Worm (Caenorhabditis elegans) whole organism, L1 larva: ENCODE data around the gene C30G7.5.

Experiments
- Y116A8C.19 ChIP-seq: sonication (generic microtip); optimal IDR thresholded peaks from 2 replicates; lab custom pipeline; 2016; ENCODE audit warnings: missing compliant biosample characterization, missing genetic modification characterization, borderline replicate concordance
- aha-1 ChIP-seq: fragments of 150-350 bp; optimal IDR thresholded peaks from 2 replicates; lab custom pipeline; 2014; ENCODE audit warnings: missing biosample characterization, missing genetic modification characterization
- ama-1 ChIP-seq: fragments of 150-350 bp; optimal IDR thresholded peaks from 2 replicates; lab custom pipeline; 2014
- blmp-1 ChIP-seq: fragments of 150-350 bp; optimal IDR thresholded peaks from 2 replicates; lab custom pipeline; 2014; ENCODE audit warnings: missing biosample characterization, missing genetic modification characterization
- ceh-82 ChIP-seq, 3 experiments: fragments of 150-350 bp in 1 of 3; sonication (generic microtip) in 2 of 3; optimal IDR thresholded peaks; 2 replicates each; lab custom pipeline; 2014 to 2017; ENCODE audit warnings: missing biosample characterization in 3 of 3, missing genetic modification characterization in 3 of 3
- ceh-90 ChIP-seq: sonication (generic microtip); optimal IDR thresholded peaks from 2 replicates; lab custom pipeline; 2016; ENCODE audit warnings: missing genetic modification characterization, missing compliant biosample characterization
- ces-1 ChIP-seq: fragments of 150-350 bp; optimal IDR thresholded peaks from 2 replicates; lab custom pipeline; 2014; ENCODE audit warnings: missing biosample characterization, missing genetic modification reagents, missing genetic modification characterization
- dsc-1 ChIP-seq: sonication (generic microtip); optimal IDR thresholded peaks from 2 replicates; lab custom pipeline; 2016; ENCODE audit warnings: mild to moderate bottlenecking, missing genetic modification characterization, missing compliant biosample characterization
- efl-1 ChIP-seq, 4 experiments: fragments of 150-350 bp; optimal IDR thresholded peaks in 3 of 4; peaks in 1 of 4; 1 replicate in 1 of 4; 2 replicates in 3 of 4; lab custom pipeline; 2014; ENCODE audit warnings: missing biosample characterization in 2 of 4, missing genetic modification characterization in 2 of 4, missing genetic modification reagents in 2 of 4
- elt-2 ChIP-seq: sonication (generic microtip); optimal IDR thresholded peaks from 2 replicates; lab custom pipeline; 2016; ENCODE audit warnings: missing genetic modification characterization, mild to moderate bottlenecking, inconsistent platforms, missing compliant biosample characterization, missing genetic modification reagents
- fkh-4 ChIP-seq: sonication (generic microtip); optimal IDR thresholded peaks from 2 replicates; lab custom pipeline; 2016; ENCODE audit warnings: missing compliant biosample characterization, missing genetic modification characterization, borderline replicate concordance
- fkh-8 ChIP-seq: sonication (generic microtip); optimal IDR thresholded peaks from 2 replicates; lab custom pipeline; 2016; ENCODE audit warnings: mild to moderate bottlenecking, missing genetic modification characterization, missing compliant biosample characterization
- hlh-17 ChIP-seq: fragments of 200-800 bp; sonication (Bioruptor generic); optimal IDR thresholded peaks from 2 replicates; lab custom pipeline; 2018; ENCODE audit warnings: missing genetic modification characterization, mild to moderate bottlenecking, missing compliant biosample characterization, moderate library complexity, borderline replicate concordance
- hlh-4 ChIP-seq: sonication (generic microtip); optimal IDR thresholded peaks from 2 replicates; lab custom pipeline; 2016; ENCODE audit warnings: mild to moderate bottlenecking, missing genetic modification characterization, missing compliant biosample characterization
- jun-1 ChIP-seq: fragments of 150-350 bp; optimal IDR thresholded peaks from 2 replicates; lab custom pipeline; 2014; ENCODE audit warnings: missing biosample characterization, missing genetic modification reagents, missing genetic modification characterization
- lin-13 ChIP-seq: fragments of 150-350 bp; optimal IDR thresholded peaks from 2 replicates; lab custom pipeline; 2014; ENCODE audit warnings: missing biosample characterization, missing genetic modification reagents, missing genetic modification characterization
- lin-35 ChIP-seq, 2 experiments: fragments of 150-350 bp; optimal IDR thresholded peaks; 2 replicates each; lab custom pipeline; 2014; ENCODE audit warnings: missing biosample characterization in 2 of 2, missing genetic modification characterization in 2 of 2, missing genetic modification reagents in 2 of 2
- mab-9 ChIP-seq: fragments of 200-800 bp; sonication (Bioruptor generic); IDR thresholded peaks from 2 replicates; pipeline ENCODE4 v1.3.6; 2022; ENCODE audit warnings: missing genetic modification reagents, missing genetic modification characterization, missing compliant biosample characterization
- mef-2 ChIP-seq: fragments of 150-350 bp; optimal IDR thresholded peaks from 2 replicates; lab custom pipeline; 2014; ENCODE audit warnings: missing biosample characterization, missing genetic modification characterization
- mep-1 ChIP-seq: fragments of 150-350 bp; optimal IDR thresholded peaks from 2 replicates; lab custom pipeline; 2014; ENCODE audit warnings: missing biosample characterization, missing genetic modification characterization
- nhr-11 ChIP-seq: fragments of 150-350 bp; optimal IDR thresholded peaks from 2 replicates; lab custom pipeline; 2014; ENCODE audit warnings: missing biosample characterization, missing genetic modification characterization
- nhr-12 ChIP-seq: sonication (generic microtip); optimal IDR thresholded peaks from 2 replicates; lab custom pipeline; 2017; ENCODE audit warnings: missing biosample characterization, missing genetic modification characterization
- nhr-71 ChIP-seq: sonication (generic microtip); optimal IDR thresholded peaks from 2 replicates; lab custom pipeline; 2016; ENCODE audit warnings: mild to moderate bottlenecking, missing genetic modification characterization, moderate library complexity, missing compliant biosample characterization
- nhr-90 ChIP-seq: sonication (generic microtip); optimal IDR thresholded peaks from 2 replicates; lab custom pipeline; 2016; ENCODE audit warnings: mild to moderate bottlenecking, missing genetic modification characterization, missing compliant biosample characterization; ENCODE audit not compliant: poor library complexity
- pax-3 ChIP-seq: fragments of 200-800 bp; sonication (Bioruptor generic); optimal IDR thresholded peaks from 2 replicates; lab custom pipeline; 2018; ENCODE audit warnings: mild to moderate bottlenecking, missing genetic modification characterization, moderate library complexity, missing compliant biosample characterization
- rnt-1 ChIP-seq: sonication (generic microtip); optimal IDR thresholded peaks from 2 replicates; lab custom pipeline; 2016; ENCODE audit warnings: mild to moderate bottlenecking, missing genetic modification characterization, moderate library complexity, missing compliant biosample characterization
- snu-23 ChIP-seq: sonication (generic microtip); optimal IDR thresholded peaks from 2 replicates; lab custom pipeline; 2016; ENCODE audit warnings: missing genetic modification characterization, missing compliant biosample characterization
- sptf-1 ChIP-seq: fragments of 150-350 bp; optimal IDR thresholded peaks from 2 replicates; lab custom pipeline; 2014; ENCODE audit warnings: missing biosample characterization, missing genetic modification characterization
- tbx-2 ChIP-seq: sonication (generic microtip); optimal IDR thresholded peaks from 2 replicates; lab custom pipeline; 2016; ENCODE audit warnings: missing genetic modification characterization, missing compliant biosample characterization
- unc-62 ChIP-seq: fragments of 150-350 bp; optimal IDR thresholded peaks from 2 replicates; lab custom pipeline; 2014; ENCODE audit warnings: missing biosample characterization, missing genetic modification reagents, missing genetic modification characterization
- xbp-1 ChIP-seq: sonication (generic microtip); optimal IDR thresholded peaks from 2 replicates; lab custom pipeline; 2016; ENCODE audit warnings: missing genetic modification characterization, missing compliant biosample characterization
- zag-1 ChIP-seq: fragments of 150-350 bp; optimal IDR thresholded peaks from 2 replicates; lab custom pipeline; 2014; ENCODE audit warnings: missing biosample characterization, missing genetic modification characterization
- ztf-4 ChIP-seq: fragments of 150-350 bp; optimal IDR thresholded peaks from 2 replicates; lab custom pipeline; 2014; ENCODE audit warnings: missing biosample characterization, missing genetic modification characterization

Gene C30G7.5

DNA sequence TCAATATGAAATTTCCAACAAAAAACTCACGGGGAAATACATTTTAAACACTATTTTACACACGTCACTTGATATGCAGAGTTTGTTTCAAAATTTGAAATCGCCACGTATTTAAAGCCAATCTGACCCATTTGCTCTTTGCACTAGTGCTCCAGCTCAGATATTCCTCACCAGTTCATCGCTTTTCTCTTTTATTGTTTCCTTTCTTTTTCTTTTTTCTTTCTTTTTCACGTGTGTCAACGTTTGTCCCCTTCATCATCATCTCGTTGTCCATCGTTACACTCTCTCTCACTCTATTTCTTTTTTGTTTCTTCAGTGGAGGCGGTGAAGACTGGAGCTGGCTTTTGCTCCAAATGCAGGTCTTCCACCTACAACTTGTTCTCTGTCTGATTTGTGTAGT lies 30.1 kb upstream of the C30G7.5 start, which contains the start of gene F02D8.4:
F02D8.4 (plus strand) TSS at position 301 of the 400 bp plus-strand sequence.
- TF ChIP-seq blmp-1 (tag; lab: Kevin White, UChicago) (peak; percentile 44), nhr-12 (no peak), lin-13 (GFP tag; lab: Kevin White, UChicago) (no peak), jun-1 (tag; lab: Kevin White, UChicago) (no peak), rnt-1 (peak; percentile 29), efl-1 (optimal IDR thresholded peaks at IDR 0.05; lab: Kevin White, UChicago) (no peak), efl-1 (GFP tag; optimal IDR thresholded peaks at IDR 0.05 in 1 of 2; lab: Kevin White, UChicago) (peak in 1 of 2 experiments; percentile 51), tbx-2 (tag; lab: Kevin White, UChicago) (no peak)
- TF ChIP-seq, all 84 proteins: peak for 3

DNA sequence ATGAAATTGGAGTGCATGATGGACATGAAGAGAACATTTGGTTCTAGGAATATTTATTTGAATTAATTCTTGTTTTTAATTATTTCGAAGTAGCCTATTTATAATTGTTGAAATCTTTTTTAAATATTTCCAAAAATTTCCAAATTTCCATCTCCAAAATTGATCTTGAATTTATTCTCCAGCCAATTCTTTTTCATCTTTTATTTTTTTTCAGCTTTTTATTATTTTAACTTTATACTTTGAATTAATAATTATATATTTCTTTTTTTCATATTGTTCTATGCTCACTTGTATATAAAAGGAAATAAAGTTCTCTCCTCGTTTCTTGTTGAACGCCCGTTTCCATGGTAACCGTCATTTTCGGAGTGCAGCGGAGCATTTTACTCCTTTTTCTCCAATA lies 25.4 kb upstream of the C30G7.5 start, which contains the start of gene xbx-1:
xbx-1 (plus strand) TSS at position 301 of the 400 bp plus-strand sequence.
- TF ChIP-seq tbx-2 (tag; lab: Kevin White, UChicago) = no peak
- no peak for TF ChIP-seq ceh-90
- no peak for TF ChIP-seq ama-1 (lab: Kevin White, UChicago)
- TF ChIP-seq fkh-8 = peak; percentile 19
- no peak for TF ChIP-seq mef-2 (tag; lab: Kevin White, UChicago)
- no peak for TF ChIP-seq snu-23

DNA sequence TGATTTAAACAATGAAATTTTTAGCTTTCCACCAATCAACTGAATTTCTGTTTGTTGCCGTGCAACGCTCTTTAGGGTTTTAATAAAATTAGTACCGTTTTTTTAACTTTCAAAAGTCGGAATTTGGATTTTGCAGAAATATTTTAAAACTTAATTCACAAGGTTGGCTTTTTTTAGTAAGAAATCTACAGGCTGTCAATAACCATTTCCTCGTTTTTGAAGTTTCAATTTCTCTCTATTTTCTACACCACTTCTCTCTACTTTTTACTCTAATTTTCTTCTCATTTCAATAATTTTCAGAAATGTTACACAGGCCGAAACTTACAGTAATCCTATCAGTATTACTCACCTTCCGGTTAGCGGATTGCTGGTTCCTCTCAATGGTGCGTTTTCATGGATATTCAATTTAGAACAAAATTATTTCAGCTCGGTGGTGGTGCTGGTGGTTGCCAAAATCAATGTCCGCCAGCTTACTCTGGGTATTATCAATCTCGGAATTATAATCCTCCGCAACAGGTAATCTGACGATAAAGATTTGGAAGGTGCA lies 23.7 kb upstream of the C30G7.5 start, which contains the start of the genes grd-12 and F02D8.1:
grd-12 (plus strand) TSS at position 301 of the 547 bp plus-strand sequence.
F02D8.1 (minus strand) TSS at position 497 of the 547 bp plus-strand sequence.
- TF ChIP-seq xbp-1 (tag; lab: Kevin White, UChicago) (no peak), ceh-82 (tag; optimal IDR thresholded peaks at IDR 0.05; lab: Kevin White, UChicago) (no peak), elt-2 (tag; lab: Kevin White, UChicago) (no peak), unc-62 (GFP tag; lab: Kevin White, UChicago) (no peak), Y116A8C.19 (no peak), nhr-12 (no peak), sptf-1 (no peak), dsc-1 (tag; lab: Kevin White, UChicago) (no peak), jun-1 (tag; lab: Kevin White, UChicago) (no peak), ceh-90 (no peak), hlh-4 (no peak), ztf-4 (no peak), tbx-2 (tag; lab: Kevin White, UChicago) (no peak)

DNA sequence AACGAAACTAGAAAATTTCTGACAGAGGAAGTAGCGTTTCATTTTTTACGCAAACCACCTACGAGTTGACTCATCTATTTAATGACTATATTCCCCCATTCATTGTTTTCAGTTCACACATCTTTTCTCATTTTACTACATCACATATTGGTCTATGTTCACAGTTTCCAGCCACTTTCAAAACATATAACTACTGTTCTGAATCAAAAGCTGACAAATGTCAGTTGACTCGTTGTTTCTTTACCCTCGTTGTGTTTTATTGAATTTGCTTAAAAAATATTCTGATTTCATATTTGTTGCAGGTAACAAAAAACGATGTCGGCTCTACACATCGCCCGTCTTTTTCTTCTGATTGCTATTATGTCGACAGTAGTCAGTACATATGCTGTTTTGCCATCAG lies 16.6 kb upstream of the C30G7.5 start, which contains the start of gene nlp-59:
nlp-59 (plus strand) TSS at position 301 of the 400 bp plus-strand sequence.
- TF ChIP-seq snu-23 = no peak
- no peak for TF ChIP-seq mep-1 (tag; lab: Kevin White, UChicago)
- no peak for TF ChIP-seq rnt-1
- no peak for TF ChIP-seq lin-35 (GFP tag; optimal IDR thresholded peaks at IDR 0.05; lab: Kevin White, UChicago)
- TF ChIP-seq pax-3 = no peak
- TF ChIP-seq nhr-90 = no peak
- no peak for TF ChIP-seq xbp-1 (tag; lab: Kevin White, UChicago)
- TF ChIP-seq aha-1 (tag; lab: Kevin White, UChicago) = no peak
- TF ChIP-seq hlh-17 (GFP tag; lab: Kevin White, UChicago) = no peak
- no peak for TF ChIP-seq zag-1 (tag; lab: Kevin White, UChicago)
- TF ChIP-seq ces-1 (GFP tag; lab: Kevin White, UChicago) = no peak
- no peak for TF ChIP-seq fkh-4

DNA sequence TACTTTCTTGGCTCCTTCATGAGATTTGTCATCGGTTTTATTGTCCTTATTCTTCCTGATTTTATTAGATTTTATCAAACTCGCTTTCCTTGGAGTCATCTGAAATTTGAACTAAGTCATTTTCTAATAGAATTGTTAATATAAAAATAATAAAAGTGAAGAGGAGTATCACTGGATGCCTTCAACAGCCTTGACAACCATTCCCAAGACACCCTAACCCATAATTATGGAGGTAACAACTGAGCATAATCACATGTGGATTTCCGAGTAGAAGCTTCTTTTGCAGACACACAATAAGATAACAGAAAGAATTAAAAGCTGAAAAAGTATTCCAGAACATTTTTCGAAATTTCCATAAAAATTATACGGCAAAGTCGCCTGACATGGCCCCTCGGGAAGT lies 1.1 kb upstream of the C30G7.5 start, which contains the start of gene F02D8.9:
F02D8.9 (minus strand) TSS at position 101 of the 400 bp plus-strand sequence.
- no peak for TF ChIP-seq nhr-71 (tag; lab: Kevin White, UChicago)
- no peak for TF ChIP-seq mab-9
- TF ChIP-seq nhr-11 (tag; lab: Kevin White, UChicago) = no peak
